Worm (Caenorhabditis elegans): ENCODE results near the gene ldb-1.

ce11 chrX:11031047-11031695, 2.5 kb downstream of the ldb-1 start:
- TF ChIP-seq him-1 (tag; optimal IDR thresholded peaks at IDR 0.05) (peak; percentile 97), W03F9.2 (tag; optimal IDR thresholded peaks at IDR 0.05) (peak; percentile 54), dao-5 (tag; optimal IDR thresholded peaks at IDR 0.05) (peak; percentile 1)
